Worm (Caenorhabditis elegans): ENCODE measurements around the gene F33G12.3.

Gene F33G12.3

DNA sequence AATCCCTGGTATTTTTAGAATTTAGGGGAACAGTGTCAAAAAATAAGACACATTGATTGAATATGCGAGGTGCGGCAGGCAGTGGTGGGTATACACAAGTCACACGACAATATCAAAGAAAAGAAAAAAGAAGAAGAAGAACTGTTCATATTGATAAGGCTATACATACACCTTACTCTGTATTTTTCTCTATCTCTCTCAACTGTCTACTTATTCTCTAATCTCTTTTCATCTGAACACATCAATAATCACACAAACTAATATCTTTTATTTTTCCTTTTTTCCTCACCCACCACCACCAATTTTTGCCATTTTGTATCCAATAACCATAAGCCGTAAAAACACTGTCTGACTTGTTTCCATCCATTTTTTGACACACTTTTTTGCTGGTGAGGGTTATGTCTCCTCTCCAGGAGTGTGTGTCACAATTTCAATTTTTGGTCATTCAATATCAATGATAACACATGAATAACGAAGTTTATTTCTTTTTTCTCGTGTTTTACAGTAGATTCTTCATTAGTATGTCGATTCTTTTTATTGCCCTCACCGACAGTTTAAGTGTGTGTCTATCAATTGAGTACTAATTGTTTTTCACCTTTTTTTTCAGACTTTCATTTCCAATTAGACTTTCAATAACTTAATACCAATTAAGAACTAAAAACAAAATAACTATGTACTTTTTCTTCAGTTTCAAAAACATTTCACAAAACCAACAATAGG, 14.3 kb downstream of the F33G12.3 start (continued):
- TF ChIP-seq aha-1 (tag; optimal IDR thresholded peaks at IDR 0.05) (no peak), lsy-2 (tag; optimal IDR thresholded peaks at IDR 0.05) (peak; percentile 10 to 60), grh-1 (GFP tag; IDR thresholded peaks at IDR 0.05) (no peak), lin-14 (GFP tag; optimal IDR thresholded peaks at IDR 0.05) (peak; percentile 81), nhr-28 (tag; optimal IDR thresholded peaks at IDR 0.05) (no peak), nhr-71 (tag; optimal IDR thresholded peaks at IDR 0.05) (peak; percentile 54), ces-1 (GFP tag; optimal IDR thresholded peaks at IDR 0.05) (no peak), unc-98 (GFP tag; IDR thresholded peaks at IDR 0.05) (no peak), skn-1 (tag; optimal IDR thresholded peaks at IDR 0.05) (no peak), ceh-8 (GFP tag; optimal IDR thresholded peaks at IDR 0.05) (no peak), elt-3 (tag; optimal IDR thresholded peaks at IDR 0.05) (peak in 5 of 6 experiments; percentile 12 to 89 (median 84)), pax-3 (tag; optimal IDR thresholded peaks at IDR 0.05) (no peak), C16A3.4 (tag; optimal IDR thresholded peaks at IDR 0.05) (no peak), nhr-84 (tag; optimal IDR thresholded peaks at IDR 0.05) (no peak), elt-2 (tag; optimal IDR thresholded peaks at IDR 0.05) (peak; percentile 96), mab-9 (GFP tag; IDR thresholded peaks at IDR 0.05) (no peak), lir-3 (tag; optimal IDR thresholded peaks at IDR 0.05; ENCODE audit: poor library complexity) (no peak), nhr-90 (tag; optimal IDR thresholded peaks at IDR 0.05; ENCODE audit: poor library complexity) (peak; percentile 24), dsc-1 (tag; optimal IDR thresholded peaks at IDR 0.05) (no peak), blmp-1 (tag; optimal IDR thresholded peaks at IDR 0.05) (peak; percentile 24), nhr-85 (tag) (peak; percentile 89), mef-2 (tag; optimal IDR thresholded peaks at IDR 0.05) (no peak), hlh-4 (tag; optimal IDR thresholded peaks at IDR 0.05) (no peak), zag-1 (tag; optimal IDR thresholded peaks at IDR 0.05) (no peak), egl-27 (tag; optimal IDR thresholded peaks at IDR 0.05) (no peak), aly-2 (tag; optimal IDR thresholded peaks at IDR 0.05) (no peak), ceh-63 (GFP tag; optimal IDR thresholded peaks at IDR 0.05) (no peak), nhr-12 (tag; optimal IDR thresholded peaks at IDR 0.05) (no peak), fos-1 (tag; optimal IDR thresholded peaks at IDR 0.05) (no peak), ama-1 (optimal IDR thresholded peaks at IDR 0.05) (no peak), nhr-237 (tag; optimal IDR thresholded peaks at IDR 0.05) (no peak), dpl-1 (GFP tag; optimal IDR thresholded peaks at IDR 0.05) (peak in 1 of 3 experiments; percentile 15), efl-1 (optimal IDR thresholded peaks at IDR 0.05) (no peak), efl-1 (GFP tag; optimal IDR thresholded peaks at IDR 0.05 in 1 of 2) (peak in 1 of 2 experiments; percentile 89), alr-1 (tag; optimal IDR thresholded peaks at IDR 0.05; ENCODE audit: borderline replicate concordance) (no peak), isw-1 (GFP tag; IDR thresholded peaks at IDR 0.05) (no peak), nhr-20 (tag; optimal IDR thresholded peaks at IDR 0.05) (peak; percentile 57), irx-1 (tag; optimal IDR thresholded peaks at IDR 0.05) (no peak), swsn-7 (tag; optimal IDR thresholded peaks at IDR 0.05) (no peak), lin-15B (tag; optimal IDR thresholded peaks at IDR 0.05) (no peak), C34B4.2 (tag; optimal IDR thresholded peaks at IDR 0.05) (no peak), mep-1 (tag; optimal IDR thresholded peaks at IDR 0.05) (no peak), pqm-1 (tag; optimal IDR thresholded peaks at IDR 0.05) (peak; percentile 20), tbx-2 (tag; optimal IDR thresholded peaks at IDR 0.05) (no peak), snu-23 (GFP tag; optimal IDR thresholded peaks at IDR 0.05) (peak; percentile 53)

Measured in whole organism, L1 larva.